Fruit fly (Drosophila melanogaster) whole organism, wandering third instar larva: ENCODE results near the gene pyd.

Source experiments
- Abd-B ChIP-seq: fragments of >200 bp; optimal IDR thresholded peaks from 2 replicates; lab custom pipeline; 2017; ENCODE audit warnings: missing biosample characterization, missing genetic modification characterization
- CG32264 ChIP-seq: fragments of 200-800 bp; sonication (Bioruptor generic); optimal IDR thresholded peaks from 2 replicates; lab custom pipeline; 2016; ENCODE audit warnings: missing biosample characterization, missing genetic modification characterization
- CG9705 ChIP-seq: fragments of 200-800 bp; sonication (Bioruptor generic); optimal IDR thresholded peaks from 2 replicates; lab custom pipeline; 2018; ENCODE audit warnings: missing biosample characterization, mild to moderate bottlenecking, missing genetic modification characterization
- CrebA ChIP-seq: fragments of 200-800 bp; sonication (Bioruptor generic); optimal IDR thresholded peaks from 2 replicates; lab custom pipeline; 2016; ENCODE audit warnings: missing biosample characterization, mild to moderate bottlenecking, missing genetic modification characterization, borderline replicate concordance
- Dfd ChIP-seq: fragments of >200 bp; optimal IDR thresholded peaks from 2 replicates; lab custom pipeline; 2017; ENCODE audit warnings: missing biosample characterization, missing genetic modification characterization
- Dif ChIP-seq: fragments of 200-275, 200-300 bp; sonication (Bioruptor generic); optimal IDR thresholded peaks from 2 replicates; lab custom pipeline; 2018; ENCODE audit warnings: missing biosample characterization, missing genetic modification characterization; ENCODE audit not compliant: partially characterized antibody
- GATAd ChIP-seq: sonication (Bioruptor generic); optimal IDR thresholded peaks from 2 replicates; lab custom pipeline; 2016; ENCODE audit warnings: missing biosample characterization, missing genetic modification characterization
- HLH106 ChIP-seq: fragments of 200-800 bp; optimal IDR thresholded peaks from 3 replicates; lab custom pipeline; 2019; ENCODE audit warnings: missing biosample characterization, mild to moderate bottlenecking, missing genetic modification characterization, moderate library complexity
- Hnf4 ChIP-seq: fragments of 200-800 bp; sonication (Bioruptor generic); optimal IDR thresholded peaks from 2 replicates; lab custom pipeline; 2016; ENCODE audit warnings: missing biosample characterization, mild to moderate bottlenecking, missing genetic modification characterization
- Hr78 ChIP-seq: fragments of >200 bp; optimal IDR thresholded peaks from 2 replicates; lab custom pipeline; 2017; ENCODE audit warnings: missing biosample characterization, missing genetic modification characterization
- Hr83 ChIP-seq: fragments of 200-300 bp; sonication (Bioruptor generic); optimal IDR thresholded peaks from 2 replicates; lab custom pipeline; 2016; ENCODE audit warnings: missing biosample characterization, mild to moderate bottlenecking, missing genetic modification characterization, moderate library complexity; ENCODE audit not compliant: poor library complexity, severe bottlenecking
- Jra ChIP-seq: sonication (Bioruptor generic); optimal IDR thresholded peaks from 2 replicates; lab custom pipeline; 2016; ENCODE audit warnings: missing biosample characterization, missing genetic modification characterization
- Mio ChIP-seq: sonication (Bioruptor generic); optimal IDR thresholded peaks from 2 replicates; lab custom pipeline; 2016; ENCODE audit warnings: missing biosample characterization, missing genetic modification characterization
- Myc ChIP-seq: fragments of >200 bp; optimal IDR thresholded peaks from 2 replicates; lab custom pipeline; 2017
- N ChIP-seq: fragments of >200 bp; optimal IDR thresholded peaks from 2 replicates; lab custom pipeline; 2018; ENCODE audit warnings: missing biosample characterization, missing external identifiers, missing genetic modification characterization
- OdsH ChIP-seq: fragments of 200-800 bp; sonication (Bioruptor generic); optimal IDR thresholded peaks from 2 replicates; lab custom pipeline; 2016; ENCODE audit warnings: missing biosample characterization, mild to moderate bottlenecking, missing genetic modification characterization
- Rel ChIP-seq, 2 experiments: fragments of 200-800 bp; sonication (Bioruptor generic) in 1 of 2; optimal IDR thresholded peaks; 2 replicates in 1 of 2; 3 replicates in 1 of 2; lab custom pipeline; 2016 to 2019; ENCODE audit warnings: mild to moderate bottlenecking in 2 of 2, missing biosample characterization in 2 of 2, missing genetic modification characterization in 2 of 2, moderate library complexity in 1 of 2
- Sp1 ChIP-seq: fragments of 200-800 bp; sonication (Bioruptor generic); optimal IDR thresholded peaks from 3 replicates; lab custom pipeline; 2019; ENCODE audit warnings: missing biosample characterization, mild to moderate bottlenecking, missing genetic modification characterization, moderate library complexity
- Vsx2 ChIP-seq: fragments of 200-300, 225-300 bp; sonication (Bioruptor generic); optimal IDR thresholded peaks from 2 replicates; lab custom pipeline; 2018; ENCODE audit warnings: missing biosample characterization, missing genetic modification characterization; ENCODE audit not compliant: partially characterized antibody
- br ChIP-seq: fragments of 200-800 bp; sonication (Bioruptor generic); optimal IDR thresholded peaks from 2 replicates; lab custom pipeline; 2016; ENCODE audit warnings: missing biosample characterization, missing genetic modification characterization
- brk ChIP-seq: fragments of 200-800 bp; sonication (Bioruptor generic); optimal IDR thresholded peaks from 2 replicates; lab custom pipeline; 2016; ENCODE audit warnings: missing biosample characterization, mild to moderate bottlenecking, missing genetic modification characterization
- dl ChIP-seq, 2 experiments: fragments of 175-275, 200-275 bp in 1 of 2; fragments of 200-275 bp in 1 of 2; sonication (Bioruptor generic); optimal IDR thresholded peaks; lab custom pipeline; 2018; ENCODE audit warnings: mild to moderate bottlenecking in 2 of 2, missing biosample characterization in 2 of 2, missing genetic modification characterization in 2 of 2, moderate library complexity in 2 of 2; ENCODE audit not compliant: partially characterized antibody in 2 of 2, insufficient read depth in 1 of 2
- dmrt93B ChIP-seq: fragments of 200-800 bp; sonication (Bioruptor generic); optimal IDR thresholded peaks from 2 replicates; lab custom pipeline; 2018; ENCODE audit warnings: missing biosample characterization, mild to moderate bottlenecking, missing genetic modification characterization
- dsf ChIP-seq: sonication (Bioruptor generic); optimal IDR thresholded peaks from 2 replicates; lab custom pipeline; 2016; ENCODE audit warnings: missing biosample characterization, missing genetic modification characterization, borderline replicate concordance
- ey ChIP-seq: fragments of 200-800 bp; sonication (Bioruptor generic); optimal IDR thresholded peaks from 2 replicates; lab custom pipeline; 2016; ENCODE audit warnings: missing biosample characterization, missing genetic modification characterization
- foxo ChIP-seq, 2 experiments: fragments of 200-800 bp; sonication (Bioruptor generic); optimal IDR thresholded peaks; 2 replicates in 1 of 2; 3 replicates in 1 of 2; lab custom pipeline; 2016 to 2017; ENCODE audit warnings: missing biosample characterization in 2 of 2, missing genetic modification characterization in 2 of 2
- fru ChIP-seq: fragments of 200-800 bp; sonication (Bioruptor generic); optimal IDR thresholded peaks from 3 replicates; lab custom pipeline; 2016; ENCODE audit warnings: missing biosample characterization, mild to moderate bottlenecking, missing genetic modification characterization
- h ChIP-seq: fragments of 200-800 bp; sonication (Bioruptor generic); optimal IDR thresholded peaks from 3 replicates; lab custom pipeline; 2016; ENCODE audit warnings: missing biosample characterization, mild to moderate bottlenecking, missing genetic modification characterization
- jim ChIP-seq: fragments of 175-275, 200-325 bp; sonication (Bioruptor generic); optimal IDR thresholded peaks from 2 replicates; lab custom pipeline; 2016; ENCODE audit warnings: missing biosample characterization, mild to moderate bottlenecking, missing genetic modification characterization
- lola ChIP-seq: fragments of >200 bp; optimal IDR thresholded peaks from 2 replicates; lab custom pipeline; 2017; ENCODE audit warnings: missing biosample characterization, missing genetic modification characterization
- pan ChIP-seq: fragments of >200 bp; optimal IDR thresholded peaks from 2 replicates; lab custom pipeline; 2017
- psq ChIP-seq: fragments of 200-800 bp; sonication (Bioruptor generic); optimal IDR thresholded peaks from 3 replicates; lab custom pipeline; 2017; ENCODE audit warnings: missing biosample characterization, mild to moderate bottlenecking, missing genetic modification characterization, moderate library complexity
- rgr ChIP-seq: fragments of 200-800 bp; sonication (Bioruptor generic); optimal IDR thresholded peaks from 3 replicates; lab custom pipeline; 2016; ENCODE audit warnings: missing biosample characterization, mild to moderate bottlenecking, missing genetic modification characterization
- sage ChIP-seq: fragments of 200-800 bp; sonication (Bioruptor generic); optimal IDR thresholded peaks from 2 replicates; lab custom pipeline; 2016; ENCODE audit warnings: missing biosample characterization, mild to moderate bottlenecking, missing genetic modification characterization
- sv ChIP-seq: fragments of 200-800 bp; sonication (Bioruptor generic); optimal IDR thresholded peaks from 3 replicates; lab custom pipeline; 2016; ENCODE audit warnings: missing biosample characterization, missing genetic modification characterization
- tai ChIP-seq: sonication (Bioruptor generic); optimal IDR thresholded peaks from 2 replicates; lab custom pipeline; 2016; ENCODE audit warnings: missing biosample characterization, missing genetic modification characterization
- usp ChIP-seq: fragments of >200 bp; optimal IDR thresholded peaks from 2 replicates; lab custom pipeline; 2017; ENCODE audit warnings: missing biosample characterization, missing genetic modification characterization
- woc ChIP-seq: sonication (Bioruptor generic); optimal IDR thresholded peaks from 2 replicates; lab custom pipeline; 2016; ENCODE audit warnings: missing biosample characterization, mild to moderate bottlenecking, missing genetic modification characterization

pyd gene

DNA sequence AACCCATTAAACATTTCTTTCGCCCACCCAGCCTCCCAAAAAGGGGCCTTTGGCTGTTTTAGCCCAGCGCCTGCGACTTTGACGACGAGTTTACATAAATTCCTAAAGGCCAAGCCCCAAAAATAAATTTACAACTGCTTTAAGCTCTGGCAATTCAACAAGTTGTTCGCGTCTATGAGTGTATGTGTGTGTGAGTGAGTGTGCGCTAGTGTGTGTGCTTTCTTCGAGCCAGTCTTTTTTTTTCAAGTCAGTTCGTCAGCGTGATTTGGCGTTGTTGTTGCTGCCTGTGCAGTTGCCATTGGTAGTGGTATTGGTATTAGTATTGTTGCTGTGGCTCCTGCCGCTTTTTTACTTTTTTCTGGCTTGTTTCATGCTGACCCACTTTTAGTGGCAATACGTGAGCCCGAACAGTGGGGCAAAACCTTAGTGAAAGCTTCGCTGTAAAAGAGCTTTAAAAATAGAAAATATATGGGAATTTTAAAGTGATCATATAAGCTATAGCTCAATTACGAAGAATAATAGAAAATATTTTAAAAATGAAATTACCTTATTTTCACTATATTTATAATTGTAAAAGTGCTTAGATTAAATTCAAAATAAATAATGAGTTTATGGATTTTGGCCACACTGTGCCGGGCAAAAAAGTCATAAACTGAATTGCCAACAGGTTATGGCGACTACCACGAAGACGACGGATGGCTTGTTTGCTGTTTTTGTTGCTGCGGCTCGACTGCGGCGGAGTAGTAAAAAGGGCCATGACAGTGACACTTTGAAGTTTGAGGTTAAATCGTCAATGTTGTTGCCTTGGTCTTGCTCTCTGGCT, 14.0 kb upstream of the pyd start:
- TF ChIP-seq Vsx2 (GFP tag; lab: Kevin White, UChicago) (no peak), sage (peak; percentile 60), rgr (peak; percentile 83), tai (GFP tag; lab: Kevin White, UChicago) (peak; percentile 51), psq (peak; percentile 83), woc (GFP tag; lab: Kevin White, UChicago) (peak; percentile 71), br (GFP tag; lab: Kevin White, UChicago) (peak; percentile 70), fru (GFP tag; lab: Kevin White, UChicago) (peak; percentile 86), CG9705 (GFP tag; lab: Kevin White, UChicago) (peak; percentile 51), Hr83 (GFP tag; lab: Kevin White, UChicago) (no peak), Dif (GFP tag; lab: Kevin White, UChicago) (no peak), CrebA (GFP tag; lab: Kevin White, UChicago) (no peak), usp (GFP tag; lab: Kevin White, UChicago) (no peak), sv (GFP tag; lab: Kevin White, UChicago) (peak; percentile 55), Sp1 (GFP tag; lab: Kevin White, UChicago) (peak; percentile 88), brk (peak; percentile 57), Abd-B (GFP tag; lab: Kevin White, UChicago) (no peak), Rel (GFP tag; optimal IDR thresholded peaks at IDR 0.05; lab: Kevin White, UChicago) (peak; percentile 45), Rel (tag; optimal IDR thresholded peaks at IDR 0.05; lab: Kevin White, UChicago) (peak; percentile 18), h (GFP tag; lab: Kevin White, UChicago) (peak; percentile 81), Jra (no peak), pan (no peak), ey (GFP tag; lab: Kevin White, UChicago) (peak; percentile 65), GATAd (GFP tag; lab: Kevin White, UChicago) (no peak), HLH106 (tag; lab: Kevin White, UChicago) (peak; percentile 84), dsf (no peak), CG32264 (GFP tag; lab: Kevin White, UChicago) (no peak), N (no peak), Dfd (no peak), lola (GFP tag; lab: Kevin White, UChicago) (no peak), Myc (lab: Kevin White, UChicago) (no peak), Hr78 (GFP tag; lab: Kevin White, UChicago) (no peak), foxo (GFP tag; optimal IDR thresholded peaks at IDR 0.05; lab: Kevin White, UChicago) (peak in 1 of 2 experiments; percentile 86), jim (no peak), dmrt93B (GFP tag; lab: Kevin White, UChicago) (peak; percentile 58), dl (GFP tag; optimal IDR thresholded peaks at IDR 0.05; lab: Kevin White, UChicago; ENCODE audit: insufficient read depth in 1 of 2, partially characterized antibody in 2 of 2) (no peak), Mio (GFP tag; lab: Kevin White, UChicago) (no peak), Hnf4 (peak; percentile 39), OdsH (GFP tag; lab: Kevin White, UChicago) (peak; percentile 86)

DNA sequence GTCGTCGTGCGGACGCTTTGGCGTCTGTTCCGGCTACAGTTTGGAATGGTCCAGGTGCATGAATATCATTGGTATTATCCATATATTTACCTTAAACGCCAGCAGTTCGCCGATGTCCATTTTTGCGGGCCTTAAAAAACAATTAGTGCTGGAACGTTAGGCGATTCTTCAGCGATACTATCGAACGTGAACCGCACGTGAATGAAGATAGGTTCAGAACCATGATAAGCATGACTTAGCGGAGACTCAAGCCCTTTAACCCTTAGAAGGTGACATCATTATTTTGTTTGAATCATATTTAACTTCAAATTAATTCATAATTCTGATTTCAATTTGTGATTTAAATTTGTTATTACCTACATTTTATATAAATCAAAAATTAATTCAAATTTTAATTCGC, 13.2 kb upstream of the pyd start, which contains the start of gene CG11964:
Gene CG11964 (minus strand): TSS at position 155 of the 400 bp plus-strand sequence.
- TF ChIP-seq br (GFP tag; lab: Kevin White, UChicago) (peak; percentile 21), Dif (GFP tag; lab: Kevin White, UChicago) (no peak), dl (GFP tag; optimal IDR thresholded peaks at IDR 0.05; lab: Kevin White, UChicago; ENCODE audit: insufficient read depth in 1 of 2, partially characterized antibody in 2 of 2) (no peak), h (GFP tag; lab: Kevin White, UChicago) (peak; percentile 65), psq (peak; percentile 21), sv (GFP tag; lab: Kevin White, UChicago) (peak; percentile 63), fru (GFP tag; lab: Kevin White, UChicago) (peak; percentile 19), Rel (GFP tag; optimal IDR thresholded peaks at IDR 0.05; lab: Kevin White, UChicago) (no peak), Rel (tag; optimal IDR thresholded peaks at IDR 0.05; lab: Kevin White, UChicago) (peak; percentile 21), CrebA (GFP tag; lab: Kevin White, UChicago) (no peak), dsf (no peak), sage (peak; percentile 25), tai (GFP tag; lab: Kevin White, UChicago) (peak; percentile 65), CG9705 (GFP tag; lab: Kevin White, UChicago) (no peak), woc (GFP tag; lab: Kevin White, UChicago) (peak; percentile 91), foxo (GFP tag; optimal IDR thresholded peaks at IDR 0.05; lab: Kevin White, UChicago) (peak in 1 of 2 experiments; percentile 52), rgr (peak; percentile 47), ey (GFP tag; lab: Kevin White, UChicago) (peak; percentile 14), HLH106 (tag; lab: Kevin White, UChicago) (peak; percentile 48), usp (GFP tag; lab: Kevin White, UChicago) (no peak), Hr83 (GFP tag; lab: Kevin White, UChicago) (peak; percentile 77), Hnf4 (peak; percentile 71), GATAd (GFP tag; lab: Kevin White, UChicago) (no peak), Myc (lab: Kevin White, UChicago) (peak; percentile 35)
